Fruit fly (Drosophila melanogaster) whole organism, embryonic: Measurements from ENCODE around the gene CG42585.
A peak's percentile ranks its signal among the peaks of the same experiment; 100 is the strongest.

Experiments
- Antp ChIP-seq: fragments of 200-800 bp; sonication (Bioruptor generic); optimal IDR thresholded peaks from 3 replicates; lab custom pipeline; 2016; ENCODE audit warnings: missing biosample characterization, missing genetic modification characterization
- Atf6 ChIP-seq: fragments of 200-800 bp; sonication (Bioruptor generic); IDR thresholded peaks from 2 replicates; pipeline ENCODE4 v1.3.6; 2022; ENCODE audit warnings: missing biosample characterization, missing genetic modification characterization
- CG10321 ChIP-seq: fragments of 200-800 bp; sonication (Bioruptor generic); IDR thresholded peaks from 2 replicates; pipeline ENCODE4 v1.3.6; 2022; ENCODE audit warnings: missing biosample characterization, missing genetic modification characterization
- CG10979 ChIP-seq: fragments of 200-800 bp; sonication (Bioruptor generic); optimal IDR thresholded peaks from 2 replicates; lab custom pipeline; 2018; ENCODE audit warnings: missing biosample characterization, mild to moderate bottlenecking, missing genetic modification characterization, moderate library complexity
- CG11504 ChIP-seq: fragments of 200-800 bp; sonication (Bioruptor generic); optimal IDR thresholded peaks from 3 replicates; lab custom pipeline; 2019; ENCODE audit warnings: missing biosample characterization, mild to moderate bottlenecking, missing genetic modification characterization, moderate library complexity
- CG12219 ChIP-seq: fragments of 200-800 bp; sonication (Bioruptor generic); optimal IDR thresholded peaks from 3 replicates; lab custom pipeline; 2018; ENCODE audit warnings: missing biosample characterization, mild to moderate bottlenecking, missing genetic modification characterization
- CG14965 ChIP-seq: fragments of 200-800 bp; sonication (Bioruptor generic); optimal IDR thresholded peaks from 2 replicates; lab custom pipeline; 2016; ENCODE audit warnings: missing biosample characterization, missing genetic modification characterization, borderline replicate concordance
- CG17186 ChIP-seq: fragments of 200-800 bp; sonication (Bioruptor generic); optimal IDR thresholded peaks from 3 replicates; lab custom pipeline; 2017; ENCODE audit warnings: missing biosample characterization, missing genetic modification reagents, missing genetic modification characterization
- CG1792 ChIP-seq: fragments of 200-800 bp; sonication (Bioruptor generic); optimal IDR thresholded peaks from 2 replicates; lab custom pipeline; 2016; ENCODE audit warnings: missing biosample characterization, missing genetic modification characterization
- CG18599 ChIP-seq: fragments of 200-800 bp; sonication (Bioruptor generic); optimal IDR thresholded peaks from 3 replicates; lab custom pipeline; 2017; ENCODE audit warnings: missing biosample characterization, missing genetic modification characterization, mild to moderate bottlenecking, moderate library complexity, missing genetic modification reagents
- CG2116 ChIP-seq: fragments of 200-800 bp; sonication (Bioruptor generic); optimal IDR thresholded peaks from 3 replicates; lab custom pipeline; 2018; ENCODE audit warnings: missing biosample characterization, mild to moderate bottlenecking, missing genetic modification characterization
- CG31441 ChIP-seq: fragments of 200-800 bp; sonication (Bioruptor generic); IDR thresholded peaks from 2 replicates; pipeline ENCODE4 v1.3.6; 2022; ENCODE audit warnings: missing biosample characterization, missing genetic modification characterization
- CG3407 ChIP-seq: fragments of 200-800 bp; sonication (Bioruptor generic); optimal IDR thresholded peaks from 2 replicates; lab custom pipeline; 2018; ENCODE audit warnings: missing biosample characterization, mild to moderate bottlenecking, missing genetic modification characterization
- CG4404 ChIP-seq: fragments of 200-800 bp; sonication (Bioruptor generic); IDR thresholded peaks from 2 replicates; pipeline ENCODE4 v1.3.6; 2022; ENCODE audit warnings: missing biosample characterization, missing genetic modification characterization
- CG4854 ChIP-seq: fragments of 200-800 bp; sonication (Bioruptor generic); optimal IDR thresholded peaks from 2 replicates; lab custom pipeline; 2016; ENCODE audit warnings: missing biosample characterization, missing genetic modification characterization, inconsistent platforms
- CG7372 ChIP-seq: fragments of 200-800 bp; sonication (Bioruptor generic); IDR thresholded peaks from 2 replicates; pipeline ENCODE4 v1.3.6; 2022; ENCODE audit warnings: missing biosample characterization, missing genetic modification characterization
- CG8924 ChIP-seq: fragments of 200-800 bp; optimal IDR thresholded peaks from 3 replicates; lab custom pipeline; 2019; ENCODE audit warnings: missing biosample characterization, mild to moderate bottlenecking, missing genetic modification characterization, moderate library complexity
- CHES-1-like ChIP-seq: fragments of 200-800 bp; sonication (Bioruptor generic); optimal IDR thresholded peaks from 2 replicates; lab custom pipeline; 2016; ENCODE audit warnings: missing biosample characterization, missing genetic modification characterization
- D ChIP-seq, 2 experiments: fragments of 200-800 bp in 1 of 2; fragments of >200 bp in 1 of 2; sonication (Bioruptor generic) in 1 of 2; optimal IDR thresholded peaks; 2 replicates in 1 of 2; 3 replicates in 1 of 2; lab custom pipeline; 2017; ENCODE audit warnings: mild to moderate bottlenecking in 1 of 2, missing biosample characterization in 1 of 2, missing genetic modification characterization in 1 of 2, missing genetic modification reagents in 1 of 2
- GATAe ChIP-seq: fragments of 200-800 bp; sonication (Bioruptor generic); conservative IDR thresholded peaks from 2 replicates; pipeline ENCODE4 v1.3.6; 2022; ENCODE audit warnings: missing biosample characterization, missing genetic modification characterization
- H15 ChIP-seq: fragments of 200-800 bp; sonication (Bioruptor generic); IDR thresholded peaks from 3 replicates; pipeline ENCODE4 v1.3.6; 2022; ENCODE audit warnings: missing biosample characterization, missing genetic modification characterization
- HLH4C ChIP-seq: fragments of 200-800 bp; sonication (Bioruptor generic); IDR thresholded peaks from 3 replicates; pipeline ENCODE4 v1.3.6; 2022; ENCODE audit warnings: missing biosample characterization, missing genetic modification characterization; ENCODE audit not compliant: partially characterized antibody
- HmgZ ChIP-seq: fragments of 200-800 bp; sonication (Bioruptor generic); optimal IDR thresholded peaks from 2 replicates; lab custom pipeline; 2018; ENCODE audit warnings: missing biosample characterization, mild to moderate bottlenecking, missing genetic modification characterization
- Opbp ChIP-seq: fragments of 200-800 bp; sonication (Bioruptor generic); IDR thresholded peaks from 3 replicates; pipeline ENCODE4 v1.3.6; 2022; ENCODE audit warnings: missing biosample characterization, missing genetic modification characterization; ENCODE audit not compliant: partially characterized antibody
- Poxn ChIP-seq: fragments of 200-800 bp; sonication (Bioruptor generic); IDR thresholded peaks from 2 replicates; pipeline ENCODE4 v1.3.6; 2022; ENCODE audit warnings: missing biosample characterization, missing genetic modification characterization
- Usf ChIP-seq: fragments of 200-800 bp; sonication (Bioruptor generic); optimal IDR thresholded peaks from 2 replicates; lab custom pipeline; 2017; ENCODE audit warnings: missing genotype, missing biosample characterization, missing genetic modification characterization
- Xbp1 ChIP-seq: fragments of 200-800 bp; sonication (Bioruptor generic); optimal IDR thresholded peaks from 3 replicates; lab custom pipeline; 2016; ENCODE audit warnings: missing biosample characterization, mild to moderate bottlenecking, missing genetic modification characterization
- aop ChIP-seq: fragments of 200-800 bp; sonication (Bioruptor generic); IDR thresholded peaks from 2 replicates; pipeline ENCODE4 v1.3.6; 2022; ENCODE audit warnings: missing biosample characterization, missing genetic modification characterization
- ash1 ChIP-seq: fragments of 200-800 bp; sonication (Bioruptor generic); optimal IDR thresholded peaks from 2 replicates; lab custom pipeline; 2018; ENCODE audit warnings: missing biosample characterization, mild to moderate bottlenecking, missing genetic modification characterization
- br ChIP-seq: fragments of >200 bp; optimal IDR thresholded peaks from 2 replicates; lab custom pipeline; 2017
- cas ChIP-seq: fragments of 200-800 bp; sonication (Bioruptor generic); IDR thresholded peaks from 2 replicates; pipeline ENCODE4 v1.3.6; 2022; ENCODE audit warnings: missing biosample characterization, missing genetic modification characterization
- corto ChIP-seq: fragments of 200-800 bp; sonication (Bioruptor generic); optimal IDR thresholded peaks from 2 replicates; lab custom pipeline; 2016; ENCODE audit warnings: missing biosample characterization, mild to moderate bottlenecking, missing genetic modification characterization, moderate library complexity
- esg ChIP-seq: fragments of 200-800 bp; sonication (Bioruptor generic); conservative IDR thresholded peaks from 2 replicates; pipeline ENCODE4 v1.3.6; 2022; ENCODE audit warnings: missing biosample characterization, missing genetic modification characterization
- fd102C ChIP-seq: fragments of 200-800 bp; sonication (Bioruptor generic); optimal IDR thresholded peaks from 2 replicates; lab custom pipeline; 2018; ENCODE audit warnings: missing biosample characterization, mild to moderate bottlenecking, missing genetic modification characterization, moderate library complexity
- ftz-f1 ChIP-seq: fragments of 200-800 bp; sonication (Bioruptor generic); optimal IDR thresholded peaks from 2 replicates; lab custom pipeline; 2016; ENCODE audit warnings: missing biosample characterization, missing genetic modification characterization
- gsb-n ChIP-seq: fragments of 200-800 bp; sonication (Bioruptor generic); optimal IDR thresholded peaks from 3 replicates; lab custom pipeline; 2018; ENCODE audit warnings: missing biosample characterization, mild to moderate bottlenecking, missing genetic modification characterization
- hth ChIP-seq: fragments of >200 bp; optimal IDR thresholded peaks from 2 replicates; lab custom pipeline; 2017; ENCODE audit warnings: inconsistent platforms
- jing ChIP-seq: fragments of 200-800 bp; sonication (Bioruptor generic); optimal IDR thresholded peaks from 2 replicates; lab custom pipeline; 2018; ENCODE audit warnings: missing biosample characterization, mild to moderate bottlenecking, missing genetic modification characterization
- kah ChIP-seq: fragments of 200-800 bp; sonication (Bioruptor generic); optimal IDR thresholded peaks from 2 replicates; lab custom pipeline; 2018; ENCODE audit warnings: missing biosample characterization, mild to moderate bottlenecking, missing genetic modification characterization
- lbe ChIP-seq: fragments of 200-800 bp; sonication (Bioruptor generic); optimal IDR thresholded peaks from 2 replicates; lab custom pipeline; 2016; ENCODE audit warnings: missing biosample characterization, mild to moderate bottlenecking, missing genetic modification characterization
- lola ChIP-seq, 3 experiments: fragments of >200 bp in 2 of 3; fragments of 200-800 bp in 1 of 3; sonication (Bioruptor generic) in 1 of 3; optimal IDR thresholded peaks; 2 replicates each; lab custom pipeline; 2017 to 2019; ENCODE audit warnings: missing biosample characterization in 3 of 3, missing genetic modification characterization in 3 of 3, mild to moderate bottlenecking in 1 of 3, moderate library complexity in 1 of 3
- nerfin-2 ChIP-seq: fragments of 200-800 bp; sonication (Bioruptor generic); IDR thresholded peaks from 2 replicates; pipeline ENCODE4 v1.3.6; 2022; ENCODE audit warnings: missing biosample characterization, missing genetic modification characterization; ENCODE audit not compliant: partially characterized antibody
- phol ChIP-seq: fragments of 200-800 bp; sonication (Bioruptor generic); optimal IDR thresholded peaks from 3 replicates; lab custom pipeline; 2018; ENCODE audit warnings: missing biosample characterization, mild to moderate bottlenecking, missing genetic modification characterization, moderate library complexity
- row ChIP-seq: fragments of 200-800 bp; sonication (Bioruptor generic); IDR thresholded peaks from 3 replicates; pipeline ENCODE4 v1.3.6; 2022; ENCODE audit warnings: missing biosample characterization, missing genetic modification characterization
- sens-2 ChIP-seq: fragments of 200-800 bp; sonication (Bioruptor generic); IDR thresholded peaks from 2 replicates; pipeline ENCODE4 v1.3.6; 2022; ENCODE audit warnings: missing biosample characterization, missing genetic modification characterization
- sima ChIP-seq: fragments of 200-800 bp; sonication (Bioruptor generic); optimal IDR thresholded peaks from 2 replicates; lab custom pipeline; 2016; ENCODE audit warnings: missing biosample characterization, missing genetic modification characterization
- slou ChIP-seq: fragments of 200-800 bp; sonication (Bioruptor generic); optimal IDR thresholded peaks from 3 replicates; lab custom pipeline; 2016; ENCODE audit warnings: missing biosample characterization, missing genetic modification characterization
- sr ChIP-seq: fragments of 200-800 bp; sonication (Bioruptor generic); IDR thresholded peaks from 3 replicates; pipeline ENCODE4 v1.3.6; 2022; ENCODE audit warnings: missing biosample characterization, missing genetic modification characterization
- stc ChIP-seq: fragments of 200-800 bp; sonication (Bioruptor generic); IDR thresholded peaks from 2 replicates; pipeline ENCODE4 v1.3.6; 2022; ENCODE audit warnings: missing biosample characterization, missing genetic modification characterization
- zen ChIP-seq: fragments of 200-800 bp; sonication (Bioruptor generic); optimal IDR thresholded peaks from 3 replicates; lab custom pipeline; 2018; ENCODE audit warnings: missing biosample characterization, mild to moderate bottlenecking, missing genetic modification characterization, moderate library complexity
- zfh2 ChIP-seq: fragments of 200-800 bp; sonication (Bioruptor generic); optimal IDR thresholded peaks from 2 replicates; lab custom pipeline; 2016; ENCODE audit warnings: missing biosample characterization, missing genetic modification characterization

CG42585 gene

DNA sequence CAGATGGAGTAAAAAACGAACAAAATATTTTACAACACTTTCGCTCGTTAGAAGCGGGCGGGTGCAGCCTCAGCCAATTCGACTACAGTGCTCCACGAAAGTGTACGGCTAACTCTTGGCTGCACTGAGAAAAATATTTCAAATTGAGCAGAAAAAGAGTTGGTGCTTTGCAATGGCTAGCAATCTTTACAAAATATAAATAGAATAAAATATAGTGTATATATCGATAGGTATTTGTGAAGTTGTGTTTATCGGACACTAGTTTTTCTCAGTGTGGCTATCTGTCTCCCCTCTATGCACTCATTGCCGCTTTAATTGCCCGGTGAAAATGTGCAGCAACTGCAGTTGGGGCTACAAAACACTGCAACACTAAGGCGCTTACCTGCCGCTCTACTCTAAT, 38.2 kb upstream of the CG42585 start (continued):
- peak; percentile 65; the same call in 1 of the 2 replicates for TF ChIP-seq sens-2 (GFP tag; lab: Robert Waterston, UW)
- TF ChIP-seq zfh2 (GFP tag; lab: Kevin White, UChicago) = no peak
- TF ChIP-seq row (GFP tag; lab: Robert Waterston, UW) = peak; percentile 63
- TF ChIP-seq lbe (GFP tag; lab: Kevin White, UChicago) = no peak
- no peak for TF ChIP-seq CG17186 (GFP tag; lab: Kevin White, UChicago)
- TF ChIP-seq cas (GFP tag; lab: Robert Waterston, UW) = no peak
- TF ChIP-seq CG2116 (GFP tag; lab: Kevin White, UChicago) = peak; percentile 9
- no peak for TF ChIP-seq CG4404 (GFP tag; lab: Robert Waterston, UW)
- no peak for TF ChIP-seq CG7372 (GFP tag; lab: Robert Waterston, UW)
- TF ChIP-seq CG12219 (GFP tag; lab: Kevin White, UChicago) = peak; percentile 50
- TF ChIP-seq Usf = peak; percentile 4
- TF ChIP-seq CG10321 = no peak
- no peak for TF ChIP-seq CHES-1-like (GFP tag; lab: Kevin White, UChicago)
- TF ChIP-seq CG4854 (GFP tag; lab: Kevin White, UChicago) = peak; percentile 44
- peak; percentile 69 for TF ChIP-seq gsb-n
- TF ChIP-seq H15 (GFP tag; lab: Robert Waterston, UW) = no peak
- peak; percentile 68 for TF ChIP-seq jing (GFP tag; lab: Kevin White, UChicago)
- TF ChIP-seq corto (GFP tag; lab: Kevin White, UChicago) = no peak
- no peak for TF ChIP-seq HLH4C (GFP tag; lab: Robert Waterston, UW)
- no peak for TF ChIP-seq zen (tag; lab: Kevin White, UChicago)
- TF ChIP-seq Xbp1 (GFP tag; lab: Kevin White, UChicago) = peak; percentile 80
- no peak for TF ChIP-seq Atf6 (GFP tag; lab: Robert Waterston, UW)
- no peak for TF ChIP-seq D (optimal IDR thresholded peaks at IDR 0.05; lab: Kevin White, UChicago)
- TF ChIP-seq D (GFP tag; optimal IDR thresholded peaks at IDR 0.05; lab: Kevin White, UChicago) = peak; percentile 48
- no peak for TF ChIP-seq kah (GFP tag; lab: Kevin White, UChicago)
- TF ChIP-seq lola (GFP tag; optimal IDR thresholded peaks at IDR 0.05; lab: Kevin White, UChicago) = peak in 1 of 3 experiments; percentile 67
- TF ChIP-seq phol (tag; lab: Kevin White, UChicago) = peak; percentile 2
- TF ChIP-seq sima (GFP tag; lab: Kevin White, UChicago) = no peak
- no peak for TF ChIP-seq HmgZ (tag; lab: Kevin White, UChicago)
- TF ChIP-seq slou (GFP tag; lab: Kevin White, UChicago) = peak; percentile 19
- TF ChIP-seq aop (GFP tag; lab: Robert Waterston, UW) = no peak
- TF ChIP-seq CG3407 (GFP tag; lab: Kevin White, UChicago) = peak; percentile 70
- TF ChIP-seq br (lab: Kevin White, UChicago) = no peak
- TF ChIP-seq sr = 0 out of 3 replicates have a peak, but pooled peaks have one; percentile 26
- TF ChIP-seq hth (lab: Kevin White, UChicago) = no peak
- TF ChIP-seq ash1 = no peak
- no peak for TF ChIP-seq CG31441 (GFP tag; lab: Robert Waterston, UW)
- TF ChIP-seq nerfin-2 (GFP tag; lab: Robert Waterston, UW) = no peak
- TF ChIP-seq CG1792 (GFP tag; lab: Kevin White, UChicago) = no peak
- TF ChIP-seq CG10979 (tag; lab: Kevin White, UChicago) = peak; percentile 69
- no peak for TF ChIP-seq GATAe (GFP tag; lab: Robert Waterston, UW)
- peak; percentile 57 for TF ChIP-seq esg (GFP tag; lab: Robert Waterston, UW)
- TF ChIP-seq CG14965 (GFP tag; lab: Kevin White, UChicago) = no peak
- peak; percentile 47 for TF ChIP-seq CG8924
- no peak for TF ChIP-seq Poxn (GFP tag; lab: Robert Waterston, UW)
- TF ChIP-seq Opbp (GFP tag; lab: Robert Waterston, UW) = no peak
- no peak for TF ChIP-seq ftz-f1 (GFP tag; lab: Kevin White, UChicago)
- no peak for TF ChIP-seq stc
- peak; percentile 75 for TF ChIP-seq CG11504 (tag; lab: Kevin White, UChicago)
- TF ChIP-seq CG18599 (GFP tag; lab: Kevin White, UChicago) = no peak
- peak; percentile 13 for TF ChIP-seq fd102C
- no peak for TF ChIP-seq Antp
